Worm (Caenorhabditis elegans): ENCODE data around the gene srh-266.

ce11 chrV:622902-623301, 41.7 kb upstream of the srh-266 start, which contains the start of gene F48G7.5:
- TF ChIP-seq ztf-11 (tag; optimal IDR thresholded peaks at IDR 0.05) (no peak), nhr-237 (tag; optimal IDR thresholded peaks at IDR 0.05) (no peak), ZK546.5 (tag; optimal IDR thresholded peaks at IDR 0.05) (no peak), R02D3.7 (tag; optimal IDR thresholded peaks at IDR 0.05) (no peak)

All from whole organism, L2 larva.